Worm (Caenorhabditis elegans) whole organism, L1 larva: ENCODE data around the gene F46G10.4.

Experiments used
- C16A3.4 ChIP-seq: fragments of 150-350 bp; optimal IDR thresholded peaks from 2 replicates; lab custom pipeline; 2014; ENCODE audit warnings: missing biosample characterization, missing genetic modification characterization
- C34B4.2 ChIP-seq: sonication (generic microtip); optimal IDR thresholded peaks from 2 replicates; lab custom pipeline; 2017; ENCODE audit warnings: mild to moderate bottlenecking, missing genetic modification characterization, missing compliant biosample characterization
- F16B12.6 ChIP-seq: fragments of 150-350 bp; optimal IDR thresholded peaks from 2 replicates; lab custom pipeline; 2014; ENCODE audit warnings: missing biosample characterization, missing genetic modification characterization
- alr-1 ChIP-seq: fragments of 200-800 bp; sonication (Bioruptor generic); optimal IDR thresholded peaks from 2 replicates; lab custom pipeline; 2018; ENCODE audit warnings: borderline replicate concordance, mild to moderate bottlenecking, missing genetic modification characterization, missing compliant biosample characterization
- aly-2 ChIP-seq: fragments of 150-350 bp; optimal IDR thresholded peaks from 2 replicates; lab custom pipeline; 2014; ENCODE audit warnings: missing biosample characterization, missing genetic modification characterization
- blmp-1 ChIP-seq: fragments of 150-350 bp; optimal IDR thresholded peaks from 2 replicates; lab custom pipeline; 2014; ENCODE audit warnings: missing biosample characterization, missing genetic modification characterization
- ceh-88 ChIP-seq: fragments of 200-800 bp; sonication (Bioruptor generic); IDR thresholded peaks from 2 replicates; pipeline ENCODE4 v1.3.6; 2022; ENCODE audit warnings: missing genetic modification characterization, missing compliant biosample characterization
- ceh-90 ChIP-seq: sonication (generic microtip); optimal IDR thresholded peaks from 2 replicates; lab custom pipeline; 2016; ENCODE audit warnings: missing genetic modification characterization, missing compliant biosample characterization
- dpl-1 ChIP-seq, 3 experiments: fragments of 150-350 bp in 2 of 3; sonication (generic microtip) in 1 of 3; optimal IDR thresholded peaks; 2 replicates each; lab custom pipeline; 2014 to 2017; ENCODE audit warnings: missing biosample characterization in 3 of 3, missing genetic modification characterization in 3 of 3, missing genetic modification reagents in 3 of 3
- efl-3 ChIP-seq: fragments of 200-800 bp; sonication (Bioruptor generic); optimal IDR thresholded peaks from 2 replicates; lab custom pipeline; 2018; ENCODE audit warnings: mild to moderate bottlenecking, missing genetic modification characterization, missing compliant biosample characterization
- egl-13 ChIP-seq: sonication (generic microtip); optimal IDR thresholded peaks from 2 replicates; lab custom pipeline; 2016; ENCODE audit warnings: missing genotype, missing genetic modification reagents, missing genetic modification characterization, missing compliant biosample characterization
- egl-27 ChIP-seq, 2 experiments: fragments of 150-350 bp in 1 of 2; sonication (generic microtip); optimal IDR thresholded peaks; 3 replicates each; lab custom pipeline; 2017 to 2018; ENCODE audit warnings: missing biosample characterization in 2 of 2, missing genetic modification characterization in 2 of 2, missing genetic modification reagents in 2 of 2
- elt-3 ChIP-seq, 6 experiments: fragments of 150-350 bp in 1 of 6; sonication (generic microtip); optimal IDR thresholded peaks; 2 replicates each; lab custom pipeline; 2017 to 2018; ENCODE audit warnings: missing biosample characterization in 6 of 6, missing genetic modification characterization in 6 of 6, inconsistent platforms in 1 of 6
- ets-5 ChIP-seq: fragments of 200-800 bp; sonication (Bioruptor generic); IDR thresholded peaks from 2 replicates; pipeline ENCODE4 v1.3.6; 2022; ENCODE audit warnings: missing genetic modification characterization, missing compliant biosample characterization
- fkh-8 ChIP-seq: sonication (generic microtip); optimal IDR thresholded peaks from 2 replicates; lab custom pipeline; 2016; ENCODE audit warnings: mild to moderate bottlenecking, missing genetic modification characterization, missing compliant biosample characterization
- hlh-4 ChIP-seq: sonication (generic microtip); optimal IDR thresholded peaks from 2 replicates; lab custom pipeline; 2016; ENCODE audit warnings: mild to moderate bottlenecking, missing genetic modification characterization, missing compliant biosample characterization
- hpl-2 ChIP-seq: fragments of 150-350 bp; optimal IDR thresholded peaks from 2 replicates; lab custom pipeline; 2014; ENCODE audit warnings: missing biosample characterization, missing genetic modification reagents, missing genetic modification characterization
- irx-1 ChIP-seq: sonication (generic microtip); optimal IDR thresholded peaks from 2 replicates; lab custom pipeline; 2016; ENCODE audit warnings: missing genetic modification characterization, missing compliant biosample characterization
- isw-1 ChIP-seq: fragments of 200-800 bp; sonication (Bioruptor generic); IDR thresholded peaks from 2 replicates; pipeline ENCODE4 v1.3.6; 2022; ENCODE audit warnings: missing genetic modification characterization, missing compliant biosample characterization
- lin-35 ChIP-seq, 2 experiments: fragments of 150-350 bp; optimal IDR thresholded peaks; 2 replicates each; lab custom pipeline; 2014; ENCODE audit warnings: missing biosample characterization in 2 of 2, missing genetic modification characterization in 2 of 2, missing genetic modification reagents in 2 of 2
- mab-9 ChIP-seq: fragments of 200-800 bp; sonication (Bioruptor generic); IDR thresholded peaks from 2 replicates; pipeline ENCODE4 v1.3.6; 2022; ENCODE audit warnings: missing genetic modification reagents, missing genetic modification characterization, missing compliant biosample characterization
- mef-2 ChIP-seq: fragments of 150-350 bp; optimal IDR thresholded peaks from 2 replicates; lab custom pipeline; 2014; ENCODE audit warnings: missing biosample characterization, missing genetic modification characterization
- nhr-20 ChIP-seq: sonication (generic microtip); optimal IDR thresholded peaks from 2 replicates; lab custom pipeline; 2016; ENCODE audit warnings: mild to moderate bottlenecking, missing genetic modification characterization, missing compliant biosample characterization
- nhr-237 ChIP-seq: fragments of 150-350 bp; optimal IDR thresholded peaks from 2 replicates; lab custom pipeline; 2014; ENCODE audit warnings: missing biosample characterization, missing genetic modification characterization
- nhr-84 ChIP-seq: sonication (generic microtip); optimal IDR thresholded peaks from 2 replicates; lab custom pipeline; 2017; ENCODE audit warnings: missing biosample characterization, missing genetic modification characterization
- nhr-85 ChIP-seq: sonication (generic microtip); peaks from one replicate; lab custom pipeline; 2016; ENCODE audit warnings: missing genetic modification characterization, inconsistent platforms, missing compliant biosample characterization
- pag-3 ChIP-seq: sonication (generic microtip); optimal IDR thresholded peaks from 2 replicates; lab custom pipeline; 2017; ENCODE audit warnings: missing genetic modification characterization, mild to moderate bottlenecking, missing compliant biosample characterization, antibody characterized with exemption, borderline replicate concordance; ENCODE audit not compliant: insufficient read depth
- pax-3 ChIP-seq: fragments of 200-800 bp; sonication (Bioruptor generic); optimal IDR thresholded peaks from 2 replicates; lab custom pipeline; 2018; ENCODE audit warnings: mild to moderate bottlenecking, missing genetic modification characterization, moderate library complexity, missing compliant biosample characterization
- pqm-1 ChIP-seq: sonication (generic microtip); optimal IDR thresholded peaks from 3 replicates; lab custom pipeline; 2017; ENCODE audit warnings: missing biosample characterization, missing genetic modification characterization
- skn-1 ChIP-seq: fragments of 150-350 bp; optimal IDR thresholded peaks from 2 replicates; lab custom pipeline; 2014; ENCODE audit warnings: missing biosample characterization, missing genetic modification characterization
- snu-23 ChIP-seq: sonication (generic microtip); optimal IDR thresholded peaks from 2 replicates; lab custom pipeline; 2016; ENCODE audit warnings: missing genetic modification characterization, missing compliant biosample characterization
- swsn-7 ChIP-seq: sonication (generic microtip); optimal IDR thresholded peaks from 2 replicates; lab custom pipeline; 2016; ENCODE audit warnings: missing genetic modification characterization, missing compliant biosample characterization
- tlp-1 ChIP-seq: fragments of 150-350 bp; optimal IDR thresholded peaks from 2 replicates; lab custom pipeline; 2014; ENCODE audit warnings: missing biosample characterization, missing genetic modification characterization
- unc-130 ChIP-seq: fragments of 150-350 bp; optimal IDR thresholded peaks from 2 replicates; lab custom pipeline; 2017; ENCODE audit warnings: missing biosample characterization, missing genetic modification characterization, inconsistent platforms
- unc-30 ChIP-seq: sonication (generic microtip); optimal IDR thresholded peaks from 2 replicates; lab custom pipeline; 2017; ENCODE audit warnings: missing biosample characterization, missing genetic modification characterization
- unc-62 ChIP-seq: fragments of 150-350 bp; optimal IDR thresholded peaks from 2 replicates; lab custom pipeline; 2014; ENCODE audit warnings: missing biosample characterization, missing genetic modification reagents, missing genetic modification characterization
- unc-98 ChIP-seq: fragments of 200-800 bp; sonication (Bioruptor generic); IDR thresholded peaks from 2 replicates; pipeline ENCODE4 v1.3.6; 2022; ENCODE audit warnings: missing genetic modification characterization, missing compliant biosample characterization
- vab-15 ChIP-seq: sonication (generic microtip); optimal IDR thresholded peaks from 2 replicates; lab custom pipeline; 2017; ENCODE audit warnings: missing genotype, mild to moderate bottlenecking, missing genetic modification characterization, missing compliant biosample characterization
- xbp-1 ChIP-seq: sonication (generic microtip); optimal IDR thresholded peaks from 2 replicates; lab custom pipeline; 2016; ENCODE audit warnings: missing genetic modification characterization, missing compliant biosample characterization
- zag-1 ChIP-seq: fragments of 150-350 bp; optimal IDR thresholded peaks from 2 replicates; lab custom pipeline; 2014; ENCODE audit warnings: missing biosample characterization, missing genetic modification characterization
- zip-4 ChIP-seq: fragments of 200-800 bp; sonication (Bioruptor generic); optimal IDR thresholded peaks from 2 replicates; lab custom pipeline; 2018; ENCODE audit warnings: mild to moderate bottlenecking, missing genetic modification characterization, moderate library complexity, missing compliant biosample characterization

F46G10.4 gene

ce11 chrX:13328868-13329267 lies 5.0 kb upstream of the F46G10.4 start (continued):
- TF ChIP-seq mab-9 (GFP tag; lab: Robert Waterston, UW) (no peak), xbp-1 (tag; lab: Kevin White, UChicago) (peak; percentile 76), zag-1 (tag; lab: Kevin White, UChicago) (no peak), swsn-7 (tag; lab: Kevin White, UChicago) (peak; percentile 74), unc-98 (GFP tag; lab: Robert Waterston, UW) (0 out of 2 replicates have a peak, but pooled peaks have one; percentile 4), blmp-1 (tag; lab: Kevin White, UChicago) (peak; percentile 90), pag-3 (tag; lab: Kevin White, UChicago) (peak; percentile 93), nhr-237 (tag; lab: Kevin White, UChicago) (peak; percentile 19), nhr-85 (tag; lab: Kevin White, UChicago) (peak; percentile 88), egl-13 (tag; lab: Kevin White, UChicago) (no peak), F16B12.6 (tag; lab: Kevin White, UChicago) (no peak), aly-2 (tag; lab: Kevin White, UChicago) (no peak), mef-2 (tag; lab: Kevin White, UChicago) (peak; percentile 47), isw-1 (GFP tag; lab: Robert Waterston, UW) (peak; percentile 14; the same call in 1 of the 2 replicates), ceh-88 (GFP tag; lab: Robert Waterston, UW) (no peak), unc-30 (tag; lab: Kevin White, UChicago) (no peak), unc-62 (GFP tag; lab: Kevin White, UChicago) (peak; percentile 64), hpl-2 (GFP tag; lab: Kevin White, UChicago) (no peak), irx-1 (tag; lab: Kevin White, UChicago) (peak; percentile 56), snu-23 (GFP tag; lab: Kevin White, UChicago) (peak; percentile 94), efl-3 (GFP tag; lab: Kevin White, UChicago) (no peak), alr-1 (tag; lab: Kevin White, UChicago) (no peak), tlp-1 (tag; lab: Kevin White, UChicago) (no peak), egl-27 (tag; optimal IDR thresholded peaks at IDR 0.05; lab: Kevin White, UChicago) (peak; percentile 52 to 60), lin-35 (GFP tag; optimal IDR thresholded peaks at IDR 0.05; lab: Kevin White, UChicago) (peak; percentile 65 to 83), pax-3 (tag; lab: Kevin White, UChicago) (no peak), vab-15 (tag; lab: Kevin White, UChicago) (no peak), pqm-1 (tag; lab: Kevin White, UChicago) (no peak), ets-5 (GFP tag; lab: Robert Waterston, UW) (no peak), C16A3.4 (tag; lab: Kevin White, UChicago) (peak; percentile 88), C34B4.2 (tag; lab: Kevin White, UChicago) (no peak), skn-1 (peak; percentile 92)
- TF ChIP-seq, all 84 proteins: peak for 44

DNA sequence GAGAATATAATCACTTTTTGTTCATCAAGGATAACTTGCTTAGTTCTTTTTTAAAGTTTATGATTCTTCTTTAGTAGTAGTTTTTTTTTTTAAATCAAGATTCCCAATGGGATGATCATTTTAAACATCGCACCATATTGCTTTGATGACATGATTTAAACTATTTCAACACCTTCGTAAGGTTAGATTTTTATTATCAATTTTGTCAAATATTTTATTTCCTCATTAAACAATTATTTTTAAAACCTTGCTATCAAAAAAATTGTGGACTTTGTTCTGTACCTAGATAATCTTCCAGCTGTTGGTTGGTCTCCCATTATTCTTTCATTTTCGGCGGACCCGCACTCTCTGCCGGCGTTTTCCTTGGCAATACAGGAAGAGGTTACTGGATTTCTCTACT lies 2.5 kb upstream of the F46G10.4 start, which contains the start of gene sir-2.3:
TSS of gene sir-2.3 (plus strand) at position 301 of the 400 bp plus-strand sequence.
- TF ChIP-seq C34B4.2 (tag; lab: Kevin White, UChicago) = no peak
- no peak for TF ChIP-seq elt-3 (tag; optimal IDR thresholded peaks at IDR 0.05; lab: Kevin White, UChicago)
- no peak for TF ChIP-seq zip-4 (GFP tag; lab: Kevin White, UChicago)
- TF ChIP-seq zag-1 (tag; lab: Kevin White, UChicago) = no peak
- TF ChIP-seq fkh-8 (tag; lab: Kevin White, UChicago) = no peak
- no peak for TF ChIP-seq dpl-1 (GFP tag; optimal IDR thresholded peaks at IDR 0.05; lab: Kevin White, UChicago)
- no peak for TF ChIP-seq ceh-90 (tag; lab: Kevin White, UChicago)
- TF ChIP-seq aly-2 (tag; lab: Kevin White, UChicago) = no peak
- no peak for TF ChIP-seq hpl-2 (GFP tag; lab: Kevin White, UChicago)
- TF ChIP-seq lin-35 (GFP tag; optimal IDR thresholded peaks at IDR 0.05; lab: Kevin White, UChicago) = no peak
- no peak for TF ChIP-seq nhr-84
- TF ChIP-seq hlh-4 = no peak
- TF ChIP-seq snu-23 (GFP tag; lab: Kevin White, UChicago) = no peak
- TF ChIP-seq nhr-20 (tag; lab: Kevin White, UChicago) = no peak
- no peak for TF ChIP-seq C16A3.4 (tag; lab: Kevin White, UChicago)
- TF ChIP-seq unc-130 = no peak
- TF ChIP-seq, all 84 proteins: peak for 0
